Worm (Caenorhabditis elegans): Measurements from ENCODE around the gene col-20.

DNA sequence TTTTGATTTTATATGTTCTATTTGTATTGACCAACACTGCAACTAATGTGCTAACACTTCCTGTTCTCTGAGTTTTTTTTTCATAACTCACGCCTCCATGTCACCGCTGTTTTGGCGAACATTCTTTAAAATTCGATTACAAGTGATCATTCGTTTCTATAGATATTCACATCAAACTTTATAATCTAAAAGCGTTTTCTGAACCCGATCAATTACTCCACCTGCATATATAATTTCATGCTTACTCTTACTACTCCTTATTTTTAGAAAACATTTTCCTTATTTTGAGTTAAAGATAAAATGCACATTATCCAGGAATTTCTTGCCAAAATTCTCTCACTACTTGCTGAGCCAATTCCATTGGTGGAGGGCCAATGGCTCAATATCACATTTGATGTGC lies 15.4 kb upstream of the col-20 start, which contains the start of gene R05F9.7:
- TF ChIP-seq jun-1 (tag; optimal IDR thresholded peaks at IDR 0.05) (no peak), ZK546.5 (tag; optimal IDR thresholded peaks at IDR 0.05) (no peak), ama-1 (optimal IDR thresholded peaks at IDR 0.05) (no peak), aly-2 (tag; optimal IDR thresholded peaks at IDR 0.05) (no peak), daf-12 (tag; optimal IDR thresholded peaks at IDR 0.05) (no peak), pqm-1 (tag; optimal IDR thresholded peaks at IDR 0.05) (no peak)

Measured in whole organism, L3 larva.